Fruit fly (Drosophila melanogaster): Measurements from ENCODE around the gene CG15449.

CG15449 gene

DNA sequence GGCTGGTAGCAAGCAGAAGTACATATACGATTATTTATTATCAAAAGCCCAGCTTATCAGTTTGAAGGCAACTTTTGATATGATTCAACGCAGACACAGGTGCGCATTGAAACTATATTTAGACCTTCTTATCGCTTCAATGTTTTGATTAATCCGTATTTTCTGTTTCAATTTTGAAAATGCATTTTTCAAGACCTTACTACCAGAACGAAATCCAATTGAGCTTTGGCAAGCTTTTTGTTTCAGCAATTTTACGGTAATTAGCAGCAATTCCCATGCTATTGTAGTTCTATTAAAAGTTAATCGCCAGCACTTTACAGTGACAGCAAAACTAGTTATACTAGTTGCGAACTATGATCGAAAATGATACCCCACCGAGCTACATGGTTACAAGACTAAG is 1.4 kb upstream of the CG15449 start, which contains the start of gene Mgstl:
Mgstl (plus strand) TSS at position 301 of the 400 bp plus-strand sequence.
- TF ChIP-seq CG8478 (optimal IDR thresholded peaks at IDR 0.05) (no peak), pan (optimal IDR thresholded peaks at IDR 0.05) (no peak), psq (optimal IDR thresholded peaks at IDR 0.05) (no peak), EcR (GFP tag; optimal IDR thresholded peaks at IDR 0.05) (no peak), Dll (optimal IDR thresholded peaks at IDR 0.05) (no peak), usp (GFP tag; optimal IDR thresholded peaks at IDR 0.05) (no peak)

DNA sequence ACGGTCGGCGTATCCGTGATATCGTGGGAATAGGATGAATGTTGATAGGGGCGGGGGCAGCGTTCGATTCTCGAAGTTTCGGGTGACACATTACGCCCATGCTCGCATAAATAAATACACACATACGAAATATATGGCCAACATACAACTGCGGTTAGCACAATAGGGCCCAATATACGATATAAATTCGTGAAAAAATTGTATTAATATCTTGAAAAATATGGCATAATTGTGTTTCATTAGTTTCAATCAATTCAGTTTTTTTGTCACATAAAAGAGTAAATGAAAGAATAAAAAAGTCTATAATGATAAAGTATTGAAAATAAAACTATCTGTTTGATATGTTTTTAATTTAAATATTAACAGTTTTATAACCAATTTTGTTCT is 4.5 kb downstream of the CG15449 start:
- no peak for TF ChIP-seq usp (GFP tag; optimal IDR thresholded peaks at IDR 0.05)
- no peak for TF ChIP-seq EcR (GFP tag; optimal IDR thresholded peaks at IDR 0.05)
- TF ChIP-seq Dll (optimal IDR thresholded peaks at IDR 0.05) = no peak
- no peak for TF ChIP-seq pan (optimal IDR thresholded peaks at IDR 0.05)
- TF ChIP-seq CG8478 (optimal IDR thresholded peaks at IDR 0.05) = no peak

DNA sequence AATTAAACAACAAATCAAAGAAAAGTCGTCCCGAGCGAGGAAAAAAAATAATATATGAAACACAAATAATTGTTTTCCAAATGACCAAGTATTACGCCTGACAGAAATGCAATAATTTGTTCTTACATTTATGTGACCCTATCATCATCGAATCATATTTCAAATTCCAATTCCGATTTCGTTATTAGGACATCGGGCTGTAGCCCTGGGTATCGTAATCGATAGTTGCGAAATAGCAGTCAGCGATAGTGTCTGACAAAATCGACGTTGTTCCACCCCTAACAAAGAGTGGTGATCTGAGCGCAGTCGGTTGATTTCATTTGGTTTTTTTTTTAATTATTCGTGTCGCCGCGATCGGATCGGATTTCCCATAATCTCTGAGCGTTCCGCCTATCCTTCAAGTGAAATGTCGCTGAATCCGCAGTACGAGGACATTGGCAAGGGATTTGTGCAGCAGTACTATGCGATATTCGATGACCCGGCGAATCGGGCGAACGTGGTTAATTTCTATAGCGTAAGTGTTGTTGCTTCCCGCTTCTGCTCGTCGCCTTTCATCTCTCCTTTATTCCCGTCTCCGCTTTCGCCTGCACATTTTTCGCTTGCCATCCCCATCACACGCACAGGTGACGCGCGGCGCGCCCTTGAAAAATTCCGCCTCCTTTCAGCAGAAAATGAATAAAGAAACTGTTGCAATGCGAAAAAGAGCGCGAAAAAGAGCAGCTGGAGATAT is 5.0 kb downstream of the CG15449 start, which contains the start of gene Ntf-2:
Ntf-2 (plus strand) TSS at position 262 of the 730 bp plus-strand sequence.
- TF ChIP-seq psq (optimal IDR thresholded peaks at IDR 0.05) = no peak

DNA sequence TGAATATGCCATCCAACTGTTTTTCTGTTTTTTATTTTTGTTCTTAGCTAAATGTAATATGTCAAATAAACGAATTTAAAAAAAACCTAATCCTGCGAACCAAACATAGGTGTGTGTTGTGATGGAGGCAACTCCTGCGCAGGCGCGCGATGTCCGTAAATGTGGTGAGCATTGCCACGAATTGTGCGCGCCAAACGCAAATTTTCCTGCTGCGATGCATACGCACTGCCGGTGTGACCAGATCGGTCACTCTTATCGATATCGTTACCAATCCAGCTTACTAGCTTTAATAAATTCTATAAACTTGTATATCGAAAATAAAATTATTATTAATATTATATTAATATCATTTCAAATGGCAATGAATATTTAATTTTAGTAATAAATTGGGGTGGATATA is 5.8 kb downstream of the CG15449 start:
- TF ChIP-seq CG8478 (optimal IDR thresholded peaks at IDR 0.05) (no peak), pan (optimal IDR thresholded peaks at IDR 0.05) (no peak), Dll (optimal IDR thresholded peaks at IDR 0.05) (no peak), psq (optimal IDR thresholded peaks at IDR 0.05) (no peak), EcR (GFP tag; optimal IDR thresholded peaks at IDR 0.05) (no peak), usp (GFP tag; optimal IDR thresholded peaks at IDR 0.05) (no peak)

DNA sequence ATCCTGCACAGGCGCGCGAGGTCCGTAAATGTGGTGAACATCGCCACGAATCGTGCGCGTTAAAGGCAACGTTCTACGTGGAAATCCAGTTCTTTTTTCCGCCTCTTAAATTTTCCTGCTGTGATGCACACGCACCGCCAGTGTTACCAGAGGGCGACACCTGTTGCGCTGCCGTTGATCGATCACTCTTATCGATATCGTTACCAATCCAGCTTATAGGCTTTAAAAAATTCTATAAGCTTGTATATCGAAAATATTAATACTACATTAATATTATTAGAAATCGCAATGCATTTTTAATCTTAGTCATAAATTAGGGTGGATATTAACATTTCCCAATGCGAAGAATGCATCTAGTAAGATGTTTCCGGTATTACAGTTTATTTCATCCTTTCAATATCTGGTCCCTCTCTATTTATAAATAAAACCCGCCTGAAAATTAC is 8.6 kb downstream of the CG15449 start, which contains the start of gene CG1529:
CG1529 (minus strand) TSS at position 132 of the 443 bp plus-strand sequence.
- TF ChIP-seq Dll (optimal IDR thresholded peaks at IDR 0.05) = no peak
- no peak for TF ChIP-seq psq (optimal IDR thresholded peaks at IDR 0.05)
- TF ChIP-seq CG8478 (optimal IDR thresholded peaks at IDR 0.05) = no peak
- no peak for TF ChIP-seq EcR (GFP tag; optimal IDR thresholded peaks at IDR 0.05)
- no peak for TF ChIP-seq pan (optimal IDR thresholded peaks at IDR 0.05)
- no peak for TF ChIP-seq usp (GFP tag; optimal IDR thresholded peaks at IDR 0.05)

DNA sequence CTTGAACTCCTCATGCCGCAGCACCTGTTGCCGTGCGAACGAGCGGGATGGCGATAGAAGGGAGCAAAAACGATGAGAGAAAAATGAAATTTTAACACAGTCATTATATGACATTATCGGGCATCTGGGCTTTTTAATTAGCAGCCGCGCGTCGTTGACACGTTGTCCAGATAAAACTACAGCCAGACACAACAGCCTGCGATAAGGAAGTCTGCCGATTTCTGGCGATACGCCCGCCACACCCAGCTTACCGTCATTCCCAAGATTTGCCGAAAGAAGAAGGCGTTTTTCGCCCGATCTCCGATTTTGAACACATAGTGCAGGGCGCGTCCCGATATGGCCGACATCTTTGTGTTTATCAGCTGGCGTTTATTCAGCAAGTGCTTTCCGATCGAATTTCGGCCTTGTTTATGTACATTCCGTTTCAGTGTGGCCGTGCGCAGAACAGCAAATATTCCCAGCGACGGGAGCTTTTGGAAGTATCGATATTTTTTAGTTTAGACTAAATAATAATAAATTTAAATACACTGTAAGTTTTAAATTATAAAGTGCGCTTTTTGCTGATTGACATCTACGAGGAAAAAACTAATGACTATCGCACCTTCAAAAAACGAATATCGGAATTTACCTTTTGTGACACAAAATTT is 12.4 kb downstream of the CG15449 start, which contains the start of gene CG1532:
CG1532 (minus strand) TSS at position 433 of the 647 bp plus-strand sequence.
- TF ChIP-seq psq (optimal IDR thresholded peaks at IDR 0.05) (no peak), pan (optimal IDR thresholded peaks at IDR 0.05) (no peak), usp (GFP tag; optimal IDR thresholded peaks at IDR 0.05) (no peak), CG8478 (optimal IDR thresholded peaks at IDR 0.05) (no peak), EcR (GFP tag; optimal IDR thresholded peaks at IDR 0.05) (no peak), Dll (optimal IDR thresholded peaks at IDR 0.05) (no peak)

DNA sequence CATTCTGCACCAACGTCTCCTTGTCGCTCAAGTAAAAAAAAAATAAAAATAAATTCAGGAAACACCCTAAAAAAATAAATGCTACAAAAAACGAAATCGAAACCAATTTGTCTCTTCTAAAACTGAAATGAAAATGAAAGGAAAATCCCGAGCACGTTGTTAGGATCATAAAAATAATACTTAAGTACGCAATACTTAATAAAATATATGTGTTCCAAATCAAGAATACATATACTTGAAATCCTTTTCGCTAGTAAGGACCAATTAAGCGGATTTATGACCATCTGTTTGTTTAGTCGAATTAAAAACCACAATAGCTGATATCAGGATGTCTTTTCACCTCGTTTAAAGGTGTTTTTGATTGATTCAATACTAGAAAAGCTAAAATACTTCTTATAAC is 14.6 kb downstream of the CG15449 start, which contains the start of gene r-cup:
r-cup (minus strand) TSS at position 101 of the 400 bp plus-strand sequence.
- TF ChIP-seq usp (GFP tag; optimal IDR thresholded peaks at IDR 0.05) = no peak

DNA sequence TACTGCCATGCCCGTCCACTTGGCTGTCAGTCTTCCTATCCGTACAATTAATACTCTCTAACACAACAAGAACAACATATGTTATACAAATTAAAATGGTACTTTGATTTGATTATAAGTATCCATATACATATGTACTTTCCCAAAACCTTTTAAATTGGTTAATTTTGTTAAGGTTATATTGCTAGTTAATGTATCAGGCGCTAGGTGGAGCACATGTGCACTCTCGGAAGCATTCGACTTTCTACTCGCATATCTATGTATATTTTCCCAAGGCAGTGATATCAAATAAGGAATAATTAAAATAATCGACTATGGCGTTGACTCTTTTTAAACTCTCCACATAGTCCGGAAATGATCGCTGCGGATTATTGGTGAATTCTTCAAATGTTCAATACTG is 22.8 kb downstream of the CG15449 start:
- TF ChIP-seq psq (optimal IDR thresholded peaks at IDR 0.05) (no peak), usp (GFP tag; optimal IDR thresholded peaks at IDR 0.05) (no peak), pan (optimal IDR thresholded peaks at IDR 0.05) (no peak), CG8478 (optimal IDR thresholded peaks at IDR 0.05) (no peak), Dll (optimal IDR thresholded peaks at IDR 0.05) (no peak), EcR (GFP tag; optimal IDR thresholded peaks at IDR 0.05) (no peak)

DNA sequence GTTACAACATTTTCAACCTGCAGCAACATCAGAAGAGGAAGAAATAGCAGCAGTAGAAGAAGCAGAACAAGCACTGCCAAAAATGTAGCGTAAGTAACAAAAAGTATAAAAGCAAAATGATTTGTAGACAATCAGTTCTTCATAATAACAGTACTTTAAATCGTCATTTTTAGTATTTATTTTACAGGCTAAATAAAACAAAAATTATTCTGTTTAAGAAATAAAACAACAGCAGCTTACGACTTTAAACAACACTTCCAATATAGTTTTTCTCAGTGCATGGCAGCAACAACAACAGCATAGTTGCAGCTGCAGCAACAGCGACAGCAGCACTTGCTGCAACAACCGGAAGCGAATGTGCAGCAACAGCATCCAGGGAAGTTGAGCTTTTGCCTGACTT is 29.9 kb downstream of the CG15449 start:
- TF ChIP-seq Dll (optimal IDR thresholded peaks at IDR 0.05) (no peak), psq (optimal IDR thresholded peaks at IDR 0.05) (no peak), pan (optimal IDR thresholded peaks at IDR 0.05) (no peak), EcR (GFP tag; optimal IDR thresholded peaks at IDR 0.05) (no peak), usp (GFP tag; optimal IDR thresholded peaks at IDR 0.05) (no peak), CG8478 (optimal IDR thresholded peaks at IDR 0.05) (no peak)
